Worm (Caenorhabditis elegans) whole organism, late embryonic: ENCODE data around the gene C09F5.3.
A peak's percentile ranks its signal among the peaks of the same experiment; 100 is the strongest.
"Not testable (repeated sequence)": the region's sequence is repeated elsewhere in the genome, so short reads cannot be mapped to it uniquely, and the experiment has no call there.

Source experiments
- K02D7.2 ChIP-seq: sonication (generic microtip); optimal IDR thresholded peaks from 2 replicates; lab custom pipeline; 2017; ENCODE audit warnings: mild to moderate bottlenecking, missing genetic modification characterization, missing compliant biosample characterization
- K09A11.1 ChIP-seq: sonication (generic microtip); optimal IDR thresholded peaks from 2 replicates; lab custom pipeline; 2017; ENCODE audit warnings: antibody characterized with exemption, mild to moderate bottlenecking, missing genetic modification characterization, missing compliant biosample characterization; ENCODE audit not compliant: insufficient read depth
- T23F11.4 ChIP-seq: fragments of 200-800 bp; sonication (Bioruptor generic); optimal IDR thresholded peaks from 2 replicates; lab custom pipeline; 2018; ENCODE audit warnings: mild to moderate bottlenecking, missing genetic modification characterization, missing compliant biosample characterization
- Y22D7AL.16 ChIP-seq: sonication (generic microtip); optimal IDR thresholded peaks from 2 replicates; lab custom pipeline; 2016; ENCODE audit warnings: missing genetic modification characterization, missing compliant biosample characterization
- ahr-1 ChIP-seq: sonication (generic microtip); optimal IDR thresholded peaks from 2 replicates; lab custom pipeline; 2016; ENCODE audit warnings: missing genetic modification characterization, missing compliant biosample characterization
- ceh-14 ChIP-seq: sonication (generic microtip); optimal IDR thresholded peaks from 2 replicates; lab custom pipeline; 2016; ENCODE audit warnings: missing genotype, missing genetic modification characterization, missing compliant biosample characterization
- ceh-18 ChIP-seq: sonication (generic microtip); optimal IDR thresholded peaks from 2 replicates; lab custom pipeline; 2016; ENCODE audit warnings: missing genetic modification characterization, missing compliant biosample characterization
- ceh-2 ChIP-seq: sonication (generic microtip); optimal IDR thresholded peaks from 2 replicates; lab custom pipeline; 2016; ENCODE audit warnings: missing genotype, missing genetic modification characterization, missing compliant biosample characterization
- ceh-30 ChIP-seq: fragments of 150-350 bp; optimal IDR thresholded peaks from 2 replicates; lab custom pipeline; 2014; ENCODE audit warnings: missing biosample characterization, missing genetic modification characterization
- ceh-31 ChIP-seq: sonication (generic microtip); optimal IDR thresholded peaks from 2 replicates; lab custom pipeline; 2016; ENCODE audit warnings: missing genetic modification characterization, missing compliant biosample characterization
- ceh-34 ChIP-seq: sonication (generic microtip); optimal IDR thresholded peaks from 2 replicates; lab custom pipeline; 2016; ENCODE audit warnings: mild to moderate bottlenecking, missing genetic modification characterization, missing compliant biosample characterization
- ceh-48 ChIP-seq: sonication (generic microtip); optimal IDR thresholded peaks from 2 replicates; lab custom pipeline; 2016; ENCODE audit warnings: missing genetic modification characterization, inconsistent platforms, missing compliant biosample characterization
- ceh-9 ChIP-seq: sonication (generic microtip); optimal IDR thresholded peaks from 2 replicates; lab custom pipeline; 2016; ENCODE audit warnings: mild to moderate bottlenecking, missing genetic modification characterization, inconsistent platforms, missing compliant biosample characterization
- che-1 ChIP-seq: sonication (generic microtip); optimal IDR thresholded peaks from 2 replicates; lab custom pipeline; 2016; ENCODE audit warnings: mild to moderate bottlenecking, missing genetic modification characterization, missing compliant biosample characterization
- dmd-4 ChIP-seq: sonication (generic microtip); optimal IDR thresholded peaks from 2 replicates; lab custom pipeline; 2016; ENCODE audit warnings: borderline replicate concordance, missing genetic modification characterization, missing compliant biosample characterization
- dve-1 ChIP-seq: sonication (generic microtip); optimal IDR thresholded peaks from 2 replicates; lab custom pipeline; 2017; ENCODE audit warnings: antibody characterized with exemption, mild to moderate bottlenecking, missing genetic modification characterization, missing compliant biosample characterization
- elt-2 ChIP-seq: sonication (generic microtip); optimal IDR thresholded peaks from 2 replicates; lab custom pipeline; 2016; ENCODE audit warnings: missing genetic modification reagents, missing genetic modification characterization, missing compliant biosample characterization
- eyg-1 ChIP-seq: sonication (generic microtip); optimal IDR thresholded peaks from 2 replicates; lab custom pipeline; 2016; ENCODE audit warnings: missing genotype, missing genetic modification characterization, missing compliant biosample characterization
- fax-1 ChIP-seq: sonication (generic microtip); optimal IDR thresholded peaks from 2 replicates; lab custom pipeline; 2016; ENCODE audit warnings: missing genotype, missing genetic modification characterization, missing compliant biosample characterization
- fkh-6 ChIP-seq: sonication (generic microtip); optimal IDR thresholded peaks from 2 replicates; lab custom pipeline; 2016; ENCODE audit warnings: missing genetic modification characterization, missing compliant biosample characterization
- gmeb-2 ChIP-seq: sonication (generic microtip); optimal IDR thresholded peaks from 2 replicates; lab custom pipeline; 2016; ENCODE audit warnings: missing genetic modification characterization, inconsistent platforms, missing compliant biosample characterization
- hlh-15 ChIP-seq: sonication (generic microtip); optimal IDR thresholded peaks from 2 replicates; lab custom pipeline; 2016; ENCODE audit warnings: missing genetic modification characterization, missing compliant biosample characterization
- hlh-6 ChIP-seq: sonication (generic microtip); optimal IDR thresholded peaks from 2 replicates; lab custom pipeline; 2016; ENCODE audit warnings: missing genotype, missing genetic modification characterization, missing compliant biosample characterization
- mec-3 ChIP-seq: sonication (generic microtip); optimal IDR thresholded peaks from 2 replicates; lab custom pipeline; 2016; ENCODE audit warnings: borderline replicate concordance, missing genetic modification characterization, missing compliant biosample characterization
- nfya-1 ChIP-seq: sonication (generic microtip); optimal IDR thresholded peaks from 2 replicates; lab custom pipeline; 2017; ENCODE audit warnings: missing genetic modification characterization, mild to moderate bottlenecking, missing compliant biosample characterization, antibody characterized with exemption, moderate library complexity
- npax-4 ChIP-seq: sonication (generic microtip); optimal IDR thresholded peaks from 2 replicates; lab custom pipeline; 2016; ENCODE audit warnings: missing genetic modification characterization, missing compliant biosample characterization
- odd-2 ChIP-seq: sonication (generic microtip); optimal IDR thresholded peaks from 2 replicates; lab custom pipeline; 2017; ENCODE audit warnings: antibody characterized with exemption, mild to moderate bottlenecking, missing genetic modification characterization, missing compliant biosample characterization
- pag-3 ChIP-seq: sonication (generic microtip); optimal IDR thresholded peaks from 2 replicates; lab custom pipeline; 2016; ENCODE audit warnings: missing compliant biosample characterization, missing genetic modification characterization, borderline replicate concordance
- pat-9 ChIP-seq: fragments of 200-800 bp; sonication (Bioruptor generic); optimal IDR thresholded peaks from 2 replicates; lab custom pipeline; 2018; ENCODE audit warnings: mild to moderate bottlenecking, missing genetic modification characterization, moderate library complexity, missing compliant biosample characterization
- pax-1 ChIP-seq: fragments of 150-350 bp; optimal IDR thresholded peaks from 2 replicates; lab custom pipeline; 2014; ENCODE audit warnings: missing biosample characterization, missing genetic modification characterization
- pqm-1 ChIP-seq: sonication (generic microtip); optimal IDR thresholded peaks from 2 replicates; lab custom pipeline; 2016; ENCODE audit warnings: missing genetic modification characterization, missing compliant biosample characterization
- pros-1 ChIP-seq: fragments of 150-350 bp; optimal IDR thresholded peaks from 2 replicates; lab custom pipeline; 2014; ENCODE audit warnings: missing biosample characterization, missing genetic modification reagents, missing genetic modification characterization
- ref-2 ChIP-seq: sonication (generic microtip); optimal IDR thresholded peaks from 2 replicates; lab custom pipeline; 2016; ENCODE audit warnings: missing genetic modification characterization, missing compliant biosample characterization
- sox-2 ChIP-seq: fragments of 200-800 bp; sonication (Bioruptor generic); IDR thresholded peaks from 2 replicates; pipeline ENCODE4 v1.3.6; 2022; ENCODE audit warnings: missing genetic modification reagents, missing genetic modification characterization, missing compliant biosample characterization
- sox-4 ChIP-seq: sonication (generic microtip); optimal IDR thresholded peaks from 2 replicates; lab custom pipeline; 2017; ENCODE audit warnings: mild to moderate bottlenecking, missing genetic modification characterization, inconsistent platforms, missing compliant biosample characterization
- tbx-2 ChIP-seq: sonication (generic microtip); optimal IDR thresholded peaks from 2 replicates; lab custom pipeline; 2016; ENCODE audit warnings: missing genetic modification characterization, missing compliant biosample characterization
- tbx-7 ChIP-seq: sonication (generic microtip); optimal IDR thresholded peaks from 2 replicates; lab custom pipeline; 2016; ENCODE audit warnings: missing genotype, missing genetic modification characterization, missing compliant biosample characterization
- ttx-3 ChIP-seq: sonication (generic microtip); optimal IDR thresholded peaks from 2 replicates; lab custom pipeline; 2016; ENCODE audit warnings: missing genetic modification reagents, missing genetic modification characterization, missing compliant biosample characterization
- unc-3 ChIP-seq, 2 experiments: fragments of 200-800 bp in 1 of 2; sonication (Bioruptor generic) in 1 of 2; sonication (generic microtip) in 1 of 2; conservative IDR thresholded peaks in 1 of 2; optimal IDR thresholded peaks in 1 of 2; 2 replicates each; pipeline versions ENCODE4 v1.3.6 to Lab custom; 2016 to 2022; ENCODE audit warnings: missing compliant biosample characterization in 2 of 2, missing genetic modification characterization in 2 of 2, missing genetic modification reagents in 1 of 2
- unc-42 ChIP-seq: sonication (generic microtip); optimal IDR thresholded peaks from 2 replicates; lab custom pipeline; 2016; ENCODE audit warnings: missing genotype, missing genetic modification characterization, missing compliant biosample characterization
- unc-55 ChIP-seq: sonication (generic microtip); optimal IDR thresholded peaks from 2 replicates; lab custom pipeline; 2017; ENCODE audit warnings: missing biosample characterization, missing genetic modification reagents, missing genetic modification characterization

C09F5.3 gene

ce11 chrIII:688869-689268 lies 23.8 kb upstream of the C09F5.3 start, which contains the start of gene elf-1:
Gene elf-1 (plus strand): TSS chrIII:689169.
- TF ChIP-seq pqm-1, hlh-6, odd-2 (tag; lab: Kevin White, UChicago): not testable (repeated sequence)
- TF ChIP-seq, all 69 proteins: peak for 0; not testable (repeated sequence) for 69

- TF ChIP-seq ceh-2 = no peak
- TF ChIP-seq ref-2 = no peak
- TF ChIP-seq gmeb-2 = no peak
- no peak for TF ChIP-seq T23F11.4 (GFP tag; lab: Kevin White, UChicago)
Observed at ce11 chrIII:688083-688482, 23.0 kb upstream of the C09F5.3 start.

- no peak for TF ChIP-seq dmd-4
- no peak for TF ChIP-seq pros-1 (tag; lab: Kevin White, UChicago)
- TF ChIP-seq tbx-7 (tag; lab: Kevin White, UChicago) = no peak
- TF ChIP-seq elt-2 (tag; lab: Kevin White, UChicago) = no peak
- no peak for TF ChIP-seq eyg-1
- no peak for TF ChIP-seq pat-9 (tag; lab: Kevin White, UChicago)
- no peak for TF ChIP-seq ceh-30 (tag; lab: Kevin White, UChicago)
- TF ChIP-seq mec-3 = no peak
- TF ChIP-seq ceh-9 = no peak
- no peak for TF ChIP-seq unc-55 (GFP tag; lab: Kevin White, UChicago)
- TF ChIP-seq K02D7.2 (tag; lab: Kevin White, UChicago) = no peak
- TF ChIP-seq fkh-6 (tag; lab: Kevin White, UChicago) = no peak
- no peak for TF ChIP-seq K09A11.1 (tag; lab: Kevin White, UChicago)
- no peak for TF ChIP-seq pag-3 (tag; lab: Kevin White, UChicago)
- TF ChIP-seq ceh-2 = no peak
Observed at ce11 chrIII:683318-683717, 18.3 kb upstream of the C09F5.3 start, which contains the start of gene W02B3.4. Gene W02B3.4 (minus strand): TSS chrIII:683418.

DNA sequence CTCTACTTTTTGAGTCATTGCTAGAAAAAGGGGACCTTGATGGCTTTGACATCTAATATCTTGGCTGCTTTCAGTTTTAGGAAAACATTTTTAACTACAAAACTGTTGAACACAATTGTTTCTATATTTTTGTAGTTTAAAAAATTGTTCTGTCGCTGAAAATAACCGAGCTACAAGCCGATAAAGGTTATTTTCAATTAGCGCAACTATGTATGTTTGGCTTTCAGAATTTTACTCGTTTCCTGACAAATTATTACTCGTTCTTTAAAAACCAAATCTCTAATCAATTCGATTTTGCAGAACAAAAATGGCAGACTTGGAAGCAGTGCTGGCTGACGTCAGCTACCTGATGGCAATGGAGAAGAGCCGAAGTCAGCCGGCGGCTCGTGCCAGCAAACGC lies 10.8 kb upstream of the C09F5.3 start, which contains the start of gene grk-2:
Gene grk-2 (plus strand): TSS at position 301 of the 400 bp plus-strand sequence.
- TF ChIP-seq fax-1 (tag; lab: Kevin White, UChicago) = no peak
- TF ChIP-seq unc-3 (GFP tag; conservative IDR thresholded peaks at IDR 0.05; lab: Robert Waterston, UW) = no peak
- no peak for TF ChIP-seq unc-3 (tag; optimal IDR thresholded peaks at IDR 0.05; lab: Kevin White, UChicago)
- TF ChIP-seq che-1 = no peak
- TF ChIP-seq gmeb-2 = no peak
- TF ChIP-seq pros-1 (tag; lab: Kevin White, UChicago) = no peak
- no peak for TF ChIP-seq dve-1 (tag; lab: Kevin White, UChicago)
- no peak for TF ChIP-seq unc-42 (tag; lab: Kevin White, UChicago)
- TF ChIP-seq sox-2 = no peak
- TF ChIP-seq, all 69 proteins: peak for 0

ce11 chrIII:675413-675812 lies 10.3 kb upstream of the C09F5.3 start:
- no peak for TF ChIP-seq ahr-1 (tag; lab: Kevin White, UChicago)
- TF ChIP-seq unc-42 (tag; lab: Kevin White, UChicago) = peak; percentile 97

DNA sequence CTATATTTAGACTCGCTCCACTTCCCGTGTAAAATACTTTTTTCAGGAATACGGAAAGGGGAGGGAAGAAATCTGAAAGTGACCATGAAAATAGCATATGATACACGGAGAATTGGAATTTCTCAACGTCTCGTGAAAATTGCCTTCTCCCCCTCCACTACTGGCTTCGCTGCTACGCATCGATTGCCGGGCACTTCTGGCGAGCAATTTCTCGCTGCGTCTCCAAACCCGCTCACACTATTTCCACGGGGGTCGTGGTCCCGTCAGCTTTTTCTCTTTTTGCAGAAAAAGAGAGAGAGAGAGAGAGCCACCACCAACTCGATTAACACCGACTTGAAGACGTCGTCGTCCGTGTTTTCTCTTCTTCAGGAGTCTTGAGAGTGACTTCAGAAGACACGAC lies 5.9 kb upstream of the C09F5.3 start:
- TF ChIP-seq pax-1 (no peak), sox-4 (tag; lab: Kevin White, UChicago) (no peak), elt-2 (tag; lab: Kevin White, UChicago) (no peak), npax-4 (no peak), K09A11.1 (tag; lab: Kevin White, UChicago) (no peak), ceh-18 (tag; lab: Kevin White, UChicago) (peak; percentile 22), Y22D7AL.16 (peak; percentile 26), ceh-14 (peak; percentile 67), ceh-31 (tag; lab: Kevin White, UChicago) (peak; percentile 80), tbx-2 (tag; lab: Kevin White, UChicago) (peak; percentile 46), hlh-15 (tag; lab: Kevin White, UChicago) (no peak), dve-1 (tag; lab: Kevin White, UChicago) (no peak), che-1 (no peak), nfya-1 (tag; lab: Kevin White, UChicago) (peak; percentile 65), ceh-48 (tag; lab: Kevin White, UChicago) (peak; percentile 90), ref-2 (no peak), ahr-1 (tag; lab: Kevin White, UChicago) (no peak), ttx-3 (tag; lab: Kevin White, UChicago) (no peak), ceh-34 (tag; lab: Kevin White, UChicago) (peak; percentile 32), unc-42 (tag; lab: Kevin White, UChicago) (peak; percentile 97)
